Fruit fly (Drosophila melanogaster): ENCODE measurements around the gene CG13085.

- no peak for TF ChIP-seq usp (GFP tag; optimal IDR thresholded peaks at IDR 0.05)
- no peak for TF ChIP-seq OdsH (GFP tag; optimal IDR thresholded peaks at IDR 0.05)
Measured at dm6 chr2L:19455723-19456122, 31.9 kb downstream of the CG13085 start.
